Worm (Caenorhabditis elegans) whole organism, L2 larva: Measurements from ENCODE around the gene lag-1.
A peak's percentile ranks its signal among the peaks of the same experiment; 100 is the strongest.

Experiments used
- C34F6.9 ChIP-seq: fragments of 150-350 bp; optimal IDR thresholded peaks from 2 replicates; lab custom pipeline; 2014; ENCODE audit warnings: missing biosample characterization, missing genetic modification characterization
- F13H6.1 ChIP-seq: sonication (generic microtip); optimal IDR thresholded peaks from 2 replicates; lab custom pipeline; 2016; ENCODE audit warnings: missing genetic modification characterization, missing compliant biosample characterization
- R02D3.7 ChIP-seq: fragments of 150-350 bp; optimal IDR thresholded peaks from 2 replicates; lab custom pipeline; 2014; ENCODE audit warnings: missing biosample characterization, missing genetic modification characterization
- Y55F3AM.14 ChIP-seq: fragments of 200-800 bp; sonication (Bioruptor generic); optimal IDR thresholded peaks from 2 replicates; lab custom pipeline; 2018; ENCODE audit warnings: mild to moderate bottlenecking, missing genetic modification characterization, missing compliant biosample characterization
- ZK546.5 ChIP-seq: sonication (generic microtip); optimal IDR thresholded peaks from 2 replicates; lab custom pipeline; 2017; ENCODE audit warnings: missing biosample characterization, missing genetic modification characterization
- alr-1 ChIP-seq: fragments of 150-350 bp; optimal IDR thresholded peaks from 2 replicates; lab custom pipeline; 2014; ENCODE audit warnings: missing biosample characterization, missing genetic modification characterization
- aly-2 ChIP-seq: fragments of 150-350 bp; optimal IDR thresholded peaks from 2 replicates; lab custom pipeline; 2014; ENCODE audit warnings: missing biosample characterization, missing genetic modification characterization
- ama-1 ChIP-seq: fragments of 150-350 bp; optimal IDR thresholded peaks from 2 replicates; lab custom pipeline; 2018; ENCODE audit warnings: inconsistent platforms
- blmp-1 ChIP-seq: sonication (generic microtip); optimal IDR thresholded peaks from 2 replicates; lab custom pipeline; 2017; ENCODE audit warnings: missing genetic modification characterization, mild to moderate bottlenecking, missing compliant biosample characterization, antibody characterized with exemption, moderate library complexity; ENCODE audit not compliant: insufficient read depth
- ceh-16 ChIP-seq: fragments of 150-350 bp; optimal IDR thresholded peaks from 2 replicates; lab custom pipeline; 2014; ENCODE audit warnings: missing biosample characterization, missing genetic modification characterization
- ceh-82 ChIP-seq: fragments of 150-350 bp; optimal IDR thresholded peaks from 2 replicates; lab custom pipeline; 2014; ENCODE audit warnings: missing biosample characterization, missing genetic modification characterization
- egl-27 ChIP-seq: sonication (generic microtip); optimal IDR thresholded peaks from 3 replicates; lab custom pipeline; 2017; ENCODE audit warnings: missing biosample characterization, missing genetic modification reagents, missing genetic modification characterization
- elt-1 ChIP-seq: fragments of 150-350 bp; optimal IDR thresholded peaks from 2 replicates; lab custom pipeline; 2014; ENCODE audit warnings: missing biosample characterization, missing genetic modification characterization
- fos-1 ChIP-seq: fragments of 150-350 bp; optimal IDR thresholded peaks from 2 replicates; lab custom pipeline; 2014; ENCODE audit warnings: missing biosample characterization, missing genetic modification characterization
- gmeb-1 ChIP-seq: fragments of 150-350 bp; optimal IDR thresholded peaks from 2 replicates; lab custom pipeline; 2014; ENCODE audit warnings: missing biosample characterization, missing genetic modification characterization
- lin-11 ChIP-seq: fragments of 150-350 bp; sonication (generic microtip); optimal IDR thresholded peaks from 2 replicates; lab custom pipeline; 2014; ENCODE audit warnings: missing biosample characterization, missing genetic modification characterization, inconsistent platforms, mixed read lengths
- lin-13 ChIP-seq: fragments of 150-350 bp; optimal IDR thresholded peaks from 2 replicates; lab custom pipeline; 2014; ENCODE audit warnings: missing biosample characterization, missing genetic modification reagents, missing genetic modification characterization
- lin-39 ChIP-seq: fragments of 150-350 bp; optimal IDR thresholded peaks from 2 replicates; lab custom pipeline; 2014; ENCODE audit warnings: missing biosample characterization, missing genetic modification reagents, missing genetic modification characterization
- mab-5 ChIP-seq: fragments of 150-350 bp; optimal IDR thresholded peaks from 2 replicates; lab custom pipeline; 2014; ENCODE audit warnings: missing biosample characterization, missing genetic modification characterization
- mbf-1 ChIP-seq: sonication (generic microtip); optimal IDR thresholded peaks from 2 replicates; lab custom pipeline; 2017; ENCODE audit warnings: missing biosample characterization, missing genetic modification characterization
- nhr-10 ChIP-seq: sonication (generic microtip); optimal IDR thresholded peaks from 2 replicates; lab custom pipeline; 2017; ENCODE audit warnings: missing biosample characterization, missing genetic modification characterization
- nhr-12 ChIP-seq: fragments of 150-350 bp; optimal IDR thresholded peaks from 2 replicates; lab custom pipeline; 2014; ENCODE audit warnings: missing biosample characterization, missing genetic modification characterization
- nhr-129 ChIP-seq: fragments of 150-350 bp; optimal IDR thresholded peaks from 2 replicates; lab custom pipeline; 2014; ENCODE audit warnings: missing biosample characterization, missing genetic modification characterization
- nhr-23 ChIP-seq: fragments of 150-350 bp; optimal IDR thresholded peaks from 2 replicates; lab custom pipeline; 2014; ENCODE audit warnings: missing biosample characterization, missing genetic modification reagents, missing genetic modification characterization
- nhr-237 ChIP-seq: fragments of 150-350 bp; optimal IDR thresholded peaks from 2 replicates; lab custom pipeline; 2014; ENCODE audit warnings: missing biosample characterization, missing genetic modification characterization
- nhr-6 ChIP-seq: fragments of 150-350 bp; optimal IDR thresholded peaks from 2 replicates; lab custom pipeline; 2014; ENCODE audit warnings: missing biosample characterization, missing genetic modification characterization
- nhr-77 ChIP-seq: fragments of 150-350 bp; optimal IDR thresholded peaks from 2 replicates; lab custom pipeline; 2014; ENCODE audit warnings: missing biosample characterization, missing genetic modification characterization
- skn-1 ChIP-seq: sonication (generic microtip); optimal IDR thresholded peaks from 2 replicates; lab custom pipeline; 2017; ENCODE audit warnings: missing biosample characterization, missing genetic modification characterization
- sma-3 ChIP-seq: sonication (generic microtip); optimal IDR thresholded peaks from 2 replicates; lab custom pipeline; 2016; ENCODE audit warnings: missing genetic modification reagents, missing genetic modification characterization, missing compliant biosample characterization
- sma-9 ChIP-seq, 2 experiments: fragments of 150-350 bp in 1 of 2; sonication (generic microtip) in 1 of 2; optimal IDR thresholded peaks; 2 replicates each; lab custom pipeline; 2014 to 2016; ENCODE audit warnings: missing genetic modification characterization in 2 of 2, mild to moderate bottlenecking in 1 of 2, missing biosample characterization in 1 of 2, missing compliant biosample characterization in 1 of 2, missing genetic modification reagents in 1 of 2, moderate library complexity in 1 of 2
- snpc-4 ChIP-seq: fragments of 150-350 bp; optimal IDR thresholded peaks from 2 replicates; lab custom pipeline; 2014; ENCODE audit warnings: missing biosample characterization, missing genetic modification characterization
- unc-39 ChIP-seq: fragments of 150-350 bp; optimal IDR thresholded peaks from 2 replicates; lab custom pipeline; 2014; ENCODE audit warnings: missing biosample characterization, missing genetic modification characterization
- unc-55 ChIP-seq: fragments of 150-350 bp; sonication (generic microtip); optimal IDR thresholded peaks from 3 replicates; lab custom pipeline; 2014; ENCODE audit warnings: missing biosample characterization, missing genetic modification reagents, missing genetic modification characterization
- unc-62 ChIP-seq: fragments of 150-350 bp; optimal IDR thresholded peaks from 2 replicates; lab custom pipeline; 2014; ENCODE audit warnings: missing biosample characterization, missing genetic modification reagents, missing genetic modification characterization
- ztf-1 ChIP-seq: fragments of 200-800 bp; sonication (Bioruptor generic); conservative IDR thresholded peaks from 2 replicates; pipeline ENCODE4 v1.3.6; 2022; ENCODE audit warnings: missing genetic modification characterization, missing compliant biosample characterization

The lag-1 gene

DNA sequence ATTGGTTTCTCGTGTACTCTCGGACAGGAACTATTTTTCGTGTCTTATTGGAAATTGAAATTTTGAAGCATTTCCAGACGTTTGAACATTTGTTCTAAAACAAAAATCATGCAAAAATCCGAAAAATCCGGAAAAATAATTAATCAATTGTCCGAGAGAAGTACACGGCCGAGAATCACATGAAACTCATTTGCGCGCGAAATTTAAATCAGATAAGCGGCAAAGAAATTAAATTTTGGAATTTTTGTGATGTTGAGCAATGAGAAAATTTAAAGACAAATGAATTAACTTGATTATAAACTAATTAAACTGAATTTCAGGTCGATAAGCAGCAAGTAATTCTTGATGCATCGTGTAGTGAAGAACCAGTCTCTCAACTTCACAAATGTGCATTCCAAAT, 13.5 kb downstream of the lag-1 start:
- TF ChIP-seq F13H6.1 (no peak), nhr-6 (tag; lab: Kevin White, UChicago) (no peak), nhr-23 (tag; lab: Kevin White, UChicago) (no peak), fos-1 (tag; lab: Kevin White, UChicago) (no peak), ama-1 (lab: Kevin White, UChicago) (no peak), C34F6.9 (tag; lab: Kevin White, UChicago) (no peak), mbf-1 (tag; lab: Kevin White, UChicago) (no peak), nhr-10 (no peak)

DNA sequence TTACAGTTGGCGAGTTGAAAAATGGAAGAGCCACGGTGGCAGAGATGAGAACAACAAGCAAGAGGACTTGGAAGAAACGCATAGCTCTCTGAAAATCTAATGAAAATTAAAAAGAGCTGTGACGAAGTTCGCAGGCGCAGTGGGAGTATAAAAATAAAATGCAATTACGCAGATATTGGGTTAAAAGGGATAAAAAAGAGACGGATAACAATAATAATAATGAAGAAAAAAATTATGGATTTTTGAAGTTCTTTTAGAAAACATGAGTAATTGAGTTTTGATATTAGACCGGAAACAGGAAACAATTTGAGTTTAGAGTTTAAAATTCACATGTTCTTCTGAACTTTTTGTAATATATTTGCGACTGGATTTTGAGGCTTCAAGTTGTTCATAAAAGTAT, 17.1 kb downstream of the lag-1 start, which contains the start of gene M03D4.3:
Gene M03D4.3, minus strand, starts transcription at position 101 of the 400 bp plus-strand sequence.
- TF ChIP-seq alr-1 (tag; lab: Kevin White, UChicago) (no peak), mab-5 (tag; lab: Kevin White, UChicago) (no peak), R02D3.7 (tag; lab: Kevin White, UChicago) (no peak), egl-27 (tag; lab: Kevin White, UChicago) (no peak), nhr-12 (tag; lab: Kevin White, UChicago) (no peak), nhr-77 (tag; lab: Kevin White, UChicago) (no peak)

DNA sequence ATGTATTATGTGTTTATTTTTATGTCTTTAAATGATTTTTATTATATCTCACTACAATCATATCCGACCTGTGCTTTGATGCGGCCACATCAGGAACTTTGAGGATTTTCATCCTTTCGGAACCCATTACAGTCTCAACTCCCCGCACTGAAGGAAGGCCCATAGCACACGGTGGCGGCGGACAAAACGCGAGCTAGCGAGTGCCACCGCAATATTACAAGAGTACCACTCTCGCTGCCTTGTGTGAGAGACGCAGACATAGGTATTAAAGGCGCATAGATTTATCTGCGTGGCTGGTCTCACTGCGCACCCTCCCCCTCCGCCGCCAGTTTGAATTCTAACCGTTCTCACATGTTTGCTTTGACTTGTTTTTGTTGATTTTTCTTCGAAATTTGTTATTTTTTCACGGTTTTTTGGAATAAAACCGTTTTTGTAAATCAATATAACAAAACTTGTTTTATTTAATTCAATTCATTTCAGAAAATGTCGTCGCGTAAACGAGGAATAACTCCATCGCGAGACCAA, 22.6 kb downstream of the lag-1 start, which contains the start of gene zen-4:
Gene zen-4, plus strand, starts transcription at position 475 of the 525 bp plus-strand sequence.
- TF ChIP-seq F13H6.1 (peak; percentile 32), elt-1 (tag; lab: Kevin White, UChicago) (no peak), ZK546.5 (no peak), aly-2 (tag; lab: Kevin White, UChicago) (no peak), lin-13 (GFP tag; lab: Kevin White, UChicago) (peak; percentile 65), mab-5 (tag; lab: Kevin White, UChicago) (no peak), nhr-129 (tag; lab: Kevin White, UChicago) (peak; percentile 9), unc-62 (no peak), lin-11 (tag; lab: Kevin White, UChicago) (no peak), skn-1 (tag; lab: Kevin White, UChicago) (no peak), gmeb-1 (peak; percentile 36), ceh-16 (tag; lab: Kevin White, UChicago) (peak; percentile 42), unc-39 (tag; lab: Kevin White, UChicago) (no peak), lin-39 (no peak), sma-3 (GFP tag; lab: Kevin White, UChicago) (no peak), ztf-1 (GFP tag; lab: Robert Waterston, UW) (no peak), snpc-4 (tag; lab: Kevin White, UChicago) (peak; percentile 92), C34F6.9 (tag; lab: Kevin White, UChicago) (peak; percentile 2)

DNA sequence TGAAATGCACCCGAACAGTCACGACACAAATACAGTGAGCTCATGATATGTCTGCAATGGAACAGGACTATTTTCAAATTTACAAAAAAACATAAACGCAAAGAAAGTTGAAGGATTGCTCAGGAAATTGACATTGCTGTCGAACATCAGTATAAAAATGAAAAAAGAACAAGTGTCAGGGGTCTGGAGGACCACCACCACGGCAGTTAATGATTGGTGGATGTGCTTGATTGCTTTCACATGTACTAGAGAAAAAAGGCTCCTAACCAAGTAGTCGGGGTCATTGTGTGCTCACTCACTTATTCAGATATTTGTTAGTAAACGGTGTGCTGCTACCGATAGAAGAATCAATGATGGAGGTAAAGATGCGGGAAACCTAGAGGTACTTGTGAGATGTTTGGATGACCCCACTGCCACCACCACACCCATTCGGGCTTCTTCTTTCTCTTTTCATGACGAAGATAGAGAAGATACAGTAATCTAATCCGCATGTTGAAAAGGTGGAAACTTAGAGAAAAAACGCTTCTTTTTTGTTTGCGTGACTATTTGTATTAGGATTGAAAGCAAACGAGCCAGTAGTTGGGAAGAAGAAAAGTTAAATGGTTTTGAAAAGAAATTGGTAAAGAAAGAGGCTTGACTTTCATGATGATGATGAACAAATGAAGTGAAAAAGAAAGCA, 32.2 kb downstream of the lag-1 start, which contains the start of gene M03D4.4:
Gene M03D4.4, minus strand, starts transcription at position 51 of the 679 bp plus-strand sequence.
- no peak for TF ChIP-seq C34F6.9 (tag; lab: Kevin White, UChicago)
- peak; percentile 42 for TF ChIP-seq F13H6.1

DNA sequence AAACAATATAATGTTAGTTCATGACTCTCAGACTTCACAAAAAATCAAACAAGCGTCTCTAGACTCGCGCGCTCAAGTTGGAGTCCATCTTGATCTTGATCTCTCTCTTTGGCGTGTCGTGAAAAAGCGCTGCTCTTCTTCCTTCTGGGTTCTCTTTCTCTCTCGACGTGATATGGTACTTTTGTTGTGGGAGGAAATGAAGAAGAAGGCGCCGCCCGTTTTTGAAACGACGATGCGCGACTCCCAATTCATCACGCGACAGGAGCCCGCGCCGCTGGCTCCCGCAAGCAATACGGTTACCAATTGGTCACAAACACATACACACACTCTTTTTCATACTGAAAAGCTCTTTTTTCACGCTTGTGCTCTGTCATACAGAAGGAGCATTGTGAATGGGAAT, 35.2 kb downstream of the lag-1 start:
- TF ChIP-seq nhr-77 (tag; lab: Kevin White, UChicago) (no peak), F13H6.1 (peak; percentile 16), nhr-129 (tag; lab: Kevin White, UChicago) (peak; percentile 26), Y55F3AM.14 (GFP tag; lab: Kevin White, UChicago) (no peak), mab-5 (tag; lab: Kevin White, UChicago) (no peak), unc-39 (tag; lab: Kevin White, UChicago) (no peak), nhr-6 (tag; lab: Kevin White, UChicago) (no peak)

DNA sequence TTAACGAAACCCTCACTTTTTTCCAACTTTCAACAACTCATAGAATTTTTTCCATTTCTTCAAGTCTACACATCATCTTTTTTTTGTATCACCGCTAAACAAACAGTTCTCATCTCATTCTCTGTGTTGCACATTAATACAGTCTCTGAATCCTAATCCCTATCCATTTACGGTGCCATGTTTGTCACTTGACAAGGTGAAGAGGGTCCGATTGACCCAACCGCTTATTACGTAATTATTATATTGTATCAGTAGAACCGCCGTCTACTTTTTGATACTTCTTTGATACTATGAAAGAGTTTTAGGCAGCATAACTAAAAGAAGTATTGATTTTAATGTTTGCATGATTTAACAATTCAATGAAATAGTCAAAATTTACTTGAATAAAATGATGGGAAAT, 39.4 kb downstream of the lag-1 start:
- TF ChIP-seq nhr-237 (tag; lab: Kevin White, UChicago) (no peak), nhr-77 (tag; lab: Kevin White, UChicago) (no peak), lin-11 (tag; lab: Kevin White, UChicago) (no peak), snpc-4 (tag; lab: Kevin White, UChicago) (no peak), R02D3.7 (tag; lab: Kevin White, UChicago) (no peak), blmp-1 (tag; lab: Kevin White, UChicago) (no peak), unc-39 (tag; lab: Kevin White, UChicago) (no peak), unc-62 (no peak), unc-55 (GFP tag; lab: Kevin White, UChicago) (no peak), ztf-1 (GFP tag; lab: Robert Waterston, UW) (no peak), gmeb-1 (no peak), ama-1 (lab: Kevin White, UChicago) (no peak), Y55F3AM.14 (GFP tag; lab: Kevin White, UChicago) (no peak), C34F6.9 (tag; lab: Kevin White, UChicago) (no peak), sma-9 (GFP tag; optimal IDR thresholded peaks at IDR 0.05; lab: Kevin White, UChicago) (no peak), sma-9 (tag; optimal IDR thresholded peaks at IDR 0.05; lab: Kevin White, UChicago) (no peak), ceh-82 (tag; lab: Kevin White, UChicago) (no peak)
